Worm (Caenorhabditis elegans) whole organism, L4/young adult: ENCODE data around the gene srh-38.

ENCODE experiments used
- W03F9.2 ChIP-seq: fragments of 150-350 bp; optimal IDR thresholded peaks from 2 replicates; lab custom pipeline; 2014; ENCODE audit warnings: missing biosample characterization, missing genetic modification characterization
- dao-5 ChIP-seq: sonication (generic microtip); optimal IDR thresholded peaks from 2 replicates; lab custom pipeline; 2016; ENCODE audit warnings: missing genotype, missing genetic modification characterization, moderate library complexity, missing compliant biosample characterization
- him-1 ChIP-seq: sonication (generic microtip); optimal IDR thresholded peaks from 2 replicates; lab custom pipeline; 2016; ENCODE audit warnings: missing genotype, missing genetic modification reagents, missing genetic modification characterization, missing compliant biosample characterization

ce11 chrV:2964786-2965185, 42.3 kb upstream of the srh-38 start, which contains the start of gene srh-88:
- TF ChIP-seq dao-5 (tag; lab: Kevin White, UChicago) = no peak
- TF ChIP-seq W03F9.2 (tag; lab: Kevin White, UChicago) = no peak
- TF ChIP-seq him-1 (tag; lab: Kevin White, UChicago) = no peak
